Worm (Caenorhabditis elegans) whole organism, L4 larva: ENCODE data around the gene mab-21.

Experiments used
- F44E2.7 ChIP-seq: fragments of 200-800 bp; sonication (Bioruptor generic); IDR thresholded peaks from 2 replicates; pipeline ENCODE4 v2.1.2; 2022; ENCODE audit warnings: missing genetic modification characterization, missing compliant biosample characterization
- T20F7.1 ChIP-seq: fragments of 200-800 bp; sonication (Bioruptor generic); optimal IDR thresholded peaks from 2 replicates; lab custom pipeline; 2018; ENCODE audit warnings: mild to moderate bottlenecking, missing genetic modification characterization, missing compliant biosample characterization
- Y105C5A.15 ChIP-seq: fragments of 200-800 bp; sonication (Bioruptor generic); IDR thresholded peaks from 2 replicates; pipeline ENCODE4 v1.3.6; 2022; ENCODE audit warnings: missing genetic modification characterization, missing compliant biosample characterization
- Y48G9A.11 ChIP-seq: fragments of 200-800 bp; sonication (Bioruptor generic); IDR thresholded peaks from 2 replicates; pipeline ENCODE4 v1.3.6; 2022; ENCODE audit warnings: missing genetic modification reagents, missing genetic modification characterization, missing compliant biosample characterization
- Y5F2A.4 ChIP-seq: fragments of 200-800 bp; sonication (Bioruptor generic); optimal IDR thresholded peaks from 2 replicates; lab custom pipeline; 2018; ENCODE audit warnings: mild to moderate bottlenecking, missing genetic modification characterization, missing compliant biosample characterization
- aly-2 ChIP-seq: sonication (generic microtip); optimal IDR thresholded peaks from 2 replicates; lab custom pipeline; 2018; ENCODE audit warnings: missing biosample characterization, missing genetic modification characterization
- ceh-62 ChIP-seq: sonication (generic microtip); optimal IDR thresholded peaks from 2 replicates; lab custom pipeline; 2017; ENCODE audit warnings: missing biosample characterization, missing genetic modification characterization
- cey-2 ChIP-seq: sonication (generic microtip); optimal IDR thresholded peaks from 3 replicates; lab custom pipeline; 2017; ENCODE audit warnings: missing genetic modification characterization, mild to moderate bottlenecking, missing compliant biosample characterization, antibody characterized with exemption, borderline replicate concordance; ENCODE audit not compliant: insufficient read depth
- daf-12 ChIP-seq: fragments of 150-350 bp; optimal IDR thresholded peaks from 2 replicates; lab custom pipeline; 2014; ENCODE audit warnings: missing biosample characterization, missing genetic modification reagents, missing genetic modification characterization
- daf-16 ChIP-seq, 3 experiments: sonication (generic microtip); optimal IDR thresholded peaks; 2 replicates each; lab custom pipeline; 2016 to 2017; ENCODE audit warnings: missing genetic modification characterization in 3 of 3, missing genetic modification reagents in 3 of 3, mild to moderate bottlenecking in 2 of 3, missing compliant biosample characterization in 2 of 3, missing biosample characterization in 1 of 3, moderate library complexity in 1 of 3
- daf-19 ChIP-seq: fragments of 200-800 bp; sonication (Bioruptor generic); conservative IDR thresholded peaks from 2 replicates; pipeline ENCODE4 v1.3.6; 2022; ENCODE audit warnings: missing genetic modification characterization, missing compliant biosample characterization
- dmd-6 ChIP-seq: fragments of 200-800 bp; sonication (Bioruptor generic); IDR thresholded peaks from 2 replicates; pipeline ENCODE4 v1.3.6; 2022; ENCODE audit warnings: missing genetic modification reagents, missing genetic modification characterization, missing compliant biosample characterization
- egl-27 ChIP-seq: sonication (generic microtip); optimal IDR thresholded peaks from 3 replicates; lab custom pipeline; 2017; ENCODE audit warnings: missing biosample characterization, missing genetic modification reagents, missing genetic modification characterization
- egl-43 ChIP-seq: fragments of 200-800 bp; sonication (Bioruptor generic); IDR thresholded peaks from 2 replicates; pipeline ENCODE4 v1.3.6; 2022; ENCODE audit warnings: missing genetic modification reagents, missing genetic modification characterization, missing compliant biosample characterization
- fos-1 ChIP-seq: fragments of 150-350 bp; optimal IDR thresholded peaks from 2 replicates; lab custom pipeline; 2014; ENCODE audit warnings: missing biosample characterization, missing genetic modification characterization
- hif-1 ChIP-seq, 2 experiments: sonication (generic microtip); optimal IDR thresholded peaks; 2 replicates each; lab custom pipeline; 2016 to 2017; ENCODE audit warnings: missing compliant biosample characterization in 2 of 2, missing genetic modification characterization in 2 of 2, missing genetic modification reagents in 2 of 2, missing genotype in 2 of 2, mild to moderate bottlenecking in 1 of 2
- hlh-11 ChIP-seq: fragments of 200-800 bp; sonication (Bioruptor generic); optimal IDR thresholded peaks from 2 replicates; lab custom pipeline; 2018; ENCODE audit warnings: mild to moderate bottlenecking, missing genetic modification characterization, missing compliant biosample characterization
- hlh-30 ChIP-seq: sonication (generic microtip); optimal IDR thresholded peaks from 2 replicates; lab custom pipeline; 2017; ENCODE audit warnings: antibody characterized with exemption, mild to moderate bottlenecking, missing genetic modification characterization, missing compliant biosample characterization; ENCODE audit not compliant: insufficient read depth
- madf-5 ChIP-seq, 2 experiments: fragments of 200-800 bp; sonication (Bioruptor generic); IDR thresholded peaks; 2 replicates each; pipeline ENCODE4 v1.3.6; 2022; ENCODE audit warnings: missing compliant biosample characterization in 2 of 2, missing genetic modification characterization in 2 of 2
- madf-9 ChIP-seq: fragments of 200-800 bp; sonication (Bioruptor generic); conservative IDR thresholded peaks from 2 replicates; pipeline ENCODE4 v1.3.6; 2022; ENCODE audit warnings: missing genetic modification reagents, missing genetic modification characterization, missing compliant biosample characterization
- mdt-29 ChIP-seq: fragments of 200-800 bp; sonication (Bioruptor generic); IDR thresholded peaks from 2 replicates; pipeline ENCODE4 v1.3.6; 2022; ENCODE audit warnings: missing genetic modification reagents, missing genetic modification characterization, missing compliant biosample characterization
- mep-1 ChIP-seq: fragments of 150-350 bp; sonication (generic microtip); optimal IDR thresholded peaks from 3 replicates; lab custom pipeline; 2014; ENCODE audit warnings: missing biosample characterization, missing genetic modification characterization
- mxl-2 ChIP-seq: fragments of 200-800 bp; sonication (Bioruptor generic); conservative IDR thresholded peaks from 2 replicates; pipeline ENCODE4 v1.3.6; 2022; ENCODE audit warnings: missing genetic modification reagents, missing genetic modification characterization, missing compliant biosample characterization
- mxl-3 ChIP-seq: fragments of 200-800 bp; sonication (Bioruptor generic); optimal IDR thresholded peaks from 2 replicates; lab custom pipeline; 2018; ENCODE audit warnings: mild to moderate bottlenecking, missing genetic modification characterization, missing compliant biosample characterization
- nhr-102 ChIP-seq: sonication (generic microtip); optimal IDR thresholded peaks from 2 replicates; lab custom pipeline; 2016; ENCODE audit warnings: mild to moderate bottlenecking, missing genetic modification characterization, moderate library complexity, missing compliant biosample characterization
- nhr-11 ChIP-seq: fragments of 150-350 bp; optimal IDR thresholded peaks from 2 replicates; lab custom pipeline; 2014; ENCODE audit warnings: missing biosample characterization, missing genetic modification characterization
- nhr-111 ChIP-seq: fragments of 200-800 bp; sonication (Bioruptor generic); optimal IDR thresholded peaks from 2 replicates; lab custom pipeline; 2018; ENCODE audit warnings: mild to moderate bottlenecking, missing genetic modification characterization, missing compliant biosample characterization
- nhr-28 ChIP-seq: fragments of 150-350 bp; optimal IDR thresholded peaks from 2 replicates; lab custom pipeline; 2014; ENCODE audit warnings: missing biosample characterization, missing genetic modification characterization
- nhr-42 ChIP-seq: fragments of 200-800 bp; sonication (Bioruptor generic); IDR thresholded peaks from 2 replicates; pipeline ENCODE4 v1.3.6; 2022; ENCODE audit warnings: missing genetic modification characterization, missing compliant biosample characterization
- nhr-48 ChIP-seq: sonication (generic microtip); optimal IDR thresholded peaks from 2 replicates; lab custom pipeline; 2016; ENCODE audit warnings: mild to moderate bottlenecking, missing genetic modification characterization, missing compliant biosample characterization
- pha-4 ChIP-seq, 2 experiments: fragments of 150-350 bp in 1 of 2; fragments of 200-800 bp in 1 of 2; sonication (Bioruptor generic) in 1 of 2; IDR thresholded peaks in 1 of 2; optimal IDR thresholded peaks in 1 of 2; 2 replicates each; pipeline versions ENCODE4 v1.3.6 to Lab custom; 2014 to 2022; ENCODE audit warnings: missing genetic modification characterization in 2 of 2, missing genetic modification reagents in 2 of 2, missing biosample characterization in 1 of 2, missing compliant biosample characterization in 1 of 2
- php-3 ChIP-seq: fragments of 200-800 bp; sonication (Bioruptor generic); IDR thresholded peaks from 2 replicates; pipeline ENCODE4 v1.3.6; 2022; ENCODE audit warnings: missing genetic modification reagents, missing genetic modification characterization, missing compliant biosample characterization
- pqm-1 ChIP-seq: sonication (generic microtip); optimal IDR thresholded peaks from 2 replicates; lab custom pipeline; 2017; ENCODE audit warnings: missing biosample characterization, missing genetic modification characterization
- saeg-2 ChIP-seq: fragments of 200-800 bp; sonication (Bioruptor generic); IDR thresholded peaks from 2 replicates; pipeline ENCODE4 v1.3.6; 2022; ENCODE audit warnings: missing genetic modification reagents, missing genetic modification characterization, missing compliant biosample characterization
- spr-3 ChIP-seq: fragments of 200-800 bp; sonication (Bioruptor generic); optimal IDR thresholded peaks from 2 replicates; lab custom pipeline; 2018; ENCODE audit warnings: mild to moderate bottlenecking, missing genetic modification characterization, missing compliant biosample characterization
- unc-39 ChIP-seq: sonication (generic microtip); optimal IDR thresholded peaks from 2 replicates; lab custom pipeline; 2017; ENCODE audit warnings: missing biosample characterization, missing genetic modification characterization
- ztf-11 ChIP-seq: fragments of 150-350 bp; optimal IDR thresholded peaks from 2 replicates; lab custom pipeline; 2014; ENCODE audit warnings: missing biosample characterization, missing genetic modification characterization
- ztf-7 ChIP-seq: fragments of 150-350 bp; optimal IDR thresholded peaks from 2 replicates; lab custom pipeline; 2014; ENCODE audit warnings: missing biosample characterization, missing genetic modification characterization

mab-21 gene

ce11 chrIII:4628165-4628564 lies 27.6 kb downstream of the mab-21 start, which contains the start of gene clec-151:
TSS of gene clec-151 (plus strand) at chrIII:4628465.
- TF ChIP-seq hif-1 (tag; optimal IDR thresholded peaks at IDR 0.05; lab: Kevin White, UChicago) (no peak), egl-27 (tag; lab: Kevin White, UChicago) (no peak), ceh-62 (tag; lab: Kevin White, UChicago) (no peak), hlh-11 (tag; lab: Kevin White, UChicago) (no peak), daf-19 (no peak), nhr-42 (GFP tag; lab: Robert Waterston, UW) (no peak), mxl-2 (GFP tag; lab: Robert Waterston, UW) (no peak), hlh-30 (tag; lab: Kevin White, UChicago) (no peak), madf-9 (no peak), nhr-11 (tag; lab: Kevin White, UChicago) (no peak), unc-39 (tag; lab: Kevin White, UChicago) (no peak), aly-2 (tag; lab: Kevin White, UChicago) (no peak), ztf-7 (tag; lab: Kevin White, UChicago) (no peak)

ce11 chrIII:4634947-4635346 lies 34.4 kb downstream of the mab-21 start, which contains the start of gene clec-153:
TSS of gene clec-153 (plus strand) at chrIII:4635247.
- no peak for TF ChIP-seq F44E2.7
- TF ChIP-seq dmd-6: no peak
- TF ChIP-seq fos-1 (tag; lab: Kevin White, UChicago): no peak
- no peak for TF ChIP-seq daf-12 (tag; lab: Kevin White, UChicago)
- TF ChIP-seq hlh-11 (tag; lab: Kevin White, UChicago): no peak
- no peak for TF ChIP-seq mdt-29 (GFP tag; lab: Robert Waterston, UW)
- no peak for TF ChIP-seq Y48G9A.11 (GFP tag; lab: Robert Waterston, UW)
- TF ChIP-seq saeg-2: no peak
- no peak for TF ChIP-seq nhr-111
- no peak for TF ChIP-seq nhr-102
- no peak for TF ChIP-seq madf-9
- TF ChIP-seq spr-3 (GFP tag; lab: Kevin White, UChicago): no peak
- TF ChIP-seq Y105C5A.15 (GFP tag; lab: Robert Waterston, UW): no peak
- no peak for TF ChIP-seq mep-1 (tag; lab: Kevin White, UChicago)
- TF ChIP-seq Y5F2A.4 (GFP tag; lab: Kevin White, UChicago): no peak
- no peak for TF ChIP-seq madf-5 (GFP tag; IDR thresholded peaks at IDR 0.05; lab: Robert Waterston, UW)
- TF ChIP-seq nhr-48 (tag; lab: Kevin White, UChicago): no peak
- TF ChIP-seq egl-43 (GFP tag; lab: Robert Waterston, UW): no peak

ce11 chrIII:4643262-4643661 lies 42.7 kb downstream of the mab-21 start, which contains the start of gene pfas-1:
TSS of gene pfas-1 (minus strand) at chrIII:4643310.
- TF ChIP-seq T20F7.1 (GFP tag; lab: Kevin White, UChicago): peak; percentile 20
- TF ChIP-seq Y105C5A.15 (GFP tag; lab: Robert Waterston, UW): no peak
- peak; percentile 79 for TF ChIP-seq pqm-1 (tag; lab: Kevin White, UChicago)
- TF ChIP-seq mxl-3: no peak
- no peak for TF ChIP-seq saeg-2
- peak; percentile 73 for TF ChIP-seq nhr-28
- no peak for TF ChIP-seq hlh-30 (tag; lab: Kevin White, UChicago)
- no peak for TF ChIP-seq daf-16 (GFP tag; optimal IDR thresholded peaks at IDR 0.05; lab: Kevin White, UChicago)
- TF ChIP-seq daf-16 (tag; optimal IDR thresholded peaks at IDR 0.05; lab: Kevin White, UChicago): peak; percentile 91
- TF ChIP-seq dmd-6: peak; percentile 68
- TF ChIP-seq hlh-11 (tag; lab: Kevin White, UChicago): peak; percentile 41
- peak; percentile 91 for TF ChIP-seq php-3 (GFP tag; lab: Robert Waterston, UW)
- TF ChIP-seq, all 104 proteins: peak for 7

DNA sequence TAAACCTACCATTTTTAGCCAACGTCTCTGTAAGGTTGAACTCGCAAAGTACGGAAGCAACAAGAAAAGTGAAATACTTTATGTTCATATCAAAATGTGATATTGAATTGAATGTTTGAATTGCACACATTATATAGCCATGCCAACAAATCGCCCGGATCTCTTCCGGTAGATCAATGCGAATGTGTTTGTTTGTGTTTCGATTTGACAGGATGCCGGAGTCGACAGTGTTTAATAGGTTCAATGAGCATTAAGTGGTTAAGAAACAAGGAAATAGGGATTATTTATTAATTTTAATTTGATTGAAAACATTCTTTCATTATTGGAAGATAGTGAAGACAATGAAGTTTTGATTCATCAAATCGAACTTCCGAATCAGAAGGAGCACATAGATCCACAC lies 45.7 kb downstream of the mab-21 start, which contains the start of gene pqn-29:
pqn-29 (minus strand) TSS at position 101 of the 400 bp plus-strand sequence.
- no peak for TF ChIP-seq daf-12 (tag; lab: Kevin White, UChicago)
- no peak for TF ChIP-seq pha-4 (GFP tag; IDR thresholded peaks at IDR 0.05; lab: Robert Waterston, UW)
- TF ChIP-seq pha-4 (tag; optimal IDR thresholded peaks at IDR 0.05; lab: Kevin White, UChicago): no peak
- TF ChIP-seq Y105C5A.15 (GFP tag; lab: Robert Waterston, UW): no peak
- no peak for TF ChIP-seq cey-2 (tag; lab: Kevin White, UChicago)
- TF ChIP-seq ztf-11 (tag; lab: Kevin White, UChicago): no peak
